Fruit fly (Drosophila melanogaster) whole organism: ENCODE measurements around the gene Kul.

ENCODE experiments used
- CG8478 ChIP-seq: fragments of >200 bp; optimal IDR thresholded peaks from 2 replicates; lab custom pipeline; 2018; ENCODE audit warnings: inconsistent platforms
- Dll ChIP-seq: fragments of >200 bp; optimal IDR thresholded peaks from 2 replicates; lab custom pipeline; 2017
- EcR ChIP-seq, 2 experiments: fragments of >200 bp; optimal IDR thresholded peaks; 2 replicates each; lab custom pipeline; 2017; ENCODE audit warnings: missing biosample characterization in 2 of 2, missing genetic modification characterization in 2 of 2, missing genetic modification reagents in 2 of 2
- pan ChIP-seq: fragments of >200 bp; optimal IDR thresholded peaks from 2 replicates; lab custom pipeline; 2017
- psq ChIP-seq: fragments of >200 bp; optimal IDR thresholded peaks from 2 replicates; lab custom pipeline; 2017
- usp ChIP-seq: fragments of >200 bp; optimal IDR thresholded peaks from 2 replicates; lab custom pipeline; 2017; ENCODE audit warnings: missing biosample characterization, missing genetic modification characterization, mixed read lengths

The Kul gene

DNA sequence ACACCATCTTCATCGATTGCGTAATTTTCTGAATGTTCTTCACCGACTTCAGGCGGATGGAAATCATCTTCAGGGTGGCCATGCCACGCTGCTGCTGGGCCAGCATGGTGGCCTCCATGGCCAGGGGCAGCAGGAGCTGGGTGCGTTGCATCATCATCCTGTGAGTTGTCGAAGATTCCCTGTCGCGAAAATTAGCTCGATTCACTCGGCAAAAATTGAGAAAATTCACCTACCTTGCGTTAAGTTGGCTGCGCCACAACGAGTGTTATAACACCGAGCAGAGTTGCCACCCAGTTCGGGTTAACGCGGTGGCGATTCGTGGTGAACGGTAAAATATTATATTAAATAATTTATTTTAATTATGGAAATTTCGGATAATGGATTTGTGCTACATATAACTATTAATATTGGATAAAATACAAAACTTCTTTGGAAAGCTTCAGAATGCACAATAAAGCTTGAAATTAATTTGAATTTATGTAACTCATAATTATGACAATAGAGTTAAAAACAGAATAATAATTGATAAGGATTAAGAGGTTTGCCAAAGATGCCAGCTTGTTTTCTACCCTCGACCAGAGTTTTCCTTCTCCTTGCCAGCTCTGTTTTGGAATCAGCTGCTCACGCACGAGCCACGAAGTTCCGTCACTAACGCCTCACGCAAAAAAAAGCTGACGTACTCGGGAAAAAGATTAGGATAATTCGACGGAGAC is 23.1 kb downstream of the Kul start, which contains the start of the genes ATPsyngamma and yata:
TSS of gene ATPsyngamma (minus strand) at position 573 of the 713 bp plus-strand sequence.
TSS of gene yata (plus strand) at position 629 of the 713 bp plus-strand sequence.
- TF ChIP-seq Dll (lab: Kevin White, UChicago) (no peak), usp (GFP tag; lab: Kevin White, UChicago) (no peak), CG8478 (lab: Kevin White, UChicago) (no peak), EcR (GFP tag; optimal IDR thresholded peaks at IDR 0.05; lab: Kevin White, UChicago) (no peak)

DNA sequence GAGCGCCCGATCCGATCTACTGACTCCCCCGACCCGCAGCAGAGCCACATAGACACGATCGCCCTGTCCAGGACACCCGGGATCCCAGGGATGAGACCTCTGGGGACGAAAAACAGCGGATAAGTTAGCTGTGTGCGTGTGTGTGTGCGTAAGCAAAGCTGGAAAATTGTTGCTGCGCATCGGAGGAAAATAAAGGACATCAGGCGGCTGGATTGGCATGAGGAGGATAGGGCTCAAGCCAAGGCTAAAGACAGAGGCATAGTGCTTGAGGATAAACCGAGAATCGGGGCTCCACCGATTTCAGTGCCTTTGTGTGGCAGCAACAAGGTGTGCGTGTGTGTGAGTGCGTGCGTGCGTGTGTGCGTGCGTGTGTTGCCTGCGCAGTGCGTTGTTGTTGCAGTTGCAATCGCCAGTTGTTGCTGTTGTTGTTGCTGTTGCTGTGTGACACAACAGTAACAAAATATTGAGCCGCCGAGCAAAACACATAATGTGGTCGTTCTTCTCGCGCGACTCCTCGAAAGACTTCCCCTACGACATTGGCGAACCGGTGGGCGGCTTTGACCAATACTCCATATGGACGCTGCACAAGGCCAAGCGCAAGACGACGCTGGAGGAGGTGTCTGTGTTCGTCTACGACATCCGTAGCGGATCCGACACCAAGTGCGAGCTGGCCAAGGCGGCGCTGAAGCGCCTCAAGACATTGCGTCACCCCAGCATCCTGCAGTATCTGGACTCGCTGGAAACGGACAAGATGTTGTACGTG is 23.9 kb downstream of the Kul start:
- no peak for TF ChIP-seq CG8478 (lab: Kevin White, UChicago)
- no peak for TF ChIP-seq EcR (GFP tag; optimal IDR thresholded peaks at IDR 0.05; lab: Kevin White, UChicago)
- TF ChIP-seq Dll (lab: Kevin White, UChicago) = no peak
- no peak for TF ChIP-seq usp (GFP tag; lab: Kevin White, UChicago)
- no peak for TF ChIP-seq pan (lab: Kevin White, UChicago)
- TF ChIP-seq psq = no peak

DNA sequence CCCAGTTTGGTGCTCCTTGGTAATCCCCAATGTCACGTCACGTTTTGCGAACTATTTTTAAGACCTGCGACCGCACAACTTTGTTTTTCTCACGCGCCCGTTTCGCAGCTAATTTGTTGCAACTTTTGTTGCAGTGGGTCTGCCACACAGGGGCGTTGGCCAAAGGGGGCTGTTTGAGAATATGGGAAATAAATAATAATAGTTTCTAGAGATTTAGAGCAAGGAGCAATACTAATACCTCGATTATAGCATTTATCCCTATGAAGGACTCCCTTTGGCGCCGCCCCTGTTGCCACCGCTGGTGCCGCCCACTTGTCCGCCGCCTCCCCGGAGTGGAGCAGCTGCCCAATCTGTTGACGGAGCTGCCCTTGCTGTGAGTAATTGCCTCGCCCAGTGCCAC is 29.6 kb downstream of the Kul start:
- TF ChIP-seq usp (GFP tag; lab: Kevin White, UChicago) = no peak
- TF ChIP-seq Dll (lab: Kevin White, UChicago) = no peak
- TF ChIP-seq CG8478 (lab: Kevin White, UChicago) = no peak
- no peak for TF ChIP-seq EcR (GFP tag; optimal IDR thresholded peaks at IDR 0.05; lab: Kevin White, UChicago)
- no peak for TF ChIP-seq psq
- TF ChIP-seq pan (lab: Kevin White, UChicago) = no peak

DNA sequence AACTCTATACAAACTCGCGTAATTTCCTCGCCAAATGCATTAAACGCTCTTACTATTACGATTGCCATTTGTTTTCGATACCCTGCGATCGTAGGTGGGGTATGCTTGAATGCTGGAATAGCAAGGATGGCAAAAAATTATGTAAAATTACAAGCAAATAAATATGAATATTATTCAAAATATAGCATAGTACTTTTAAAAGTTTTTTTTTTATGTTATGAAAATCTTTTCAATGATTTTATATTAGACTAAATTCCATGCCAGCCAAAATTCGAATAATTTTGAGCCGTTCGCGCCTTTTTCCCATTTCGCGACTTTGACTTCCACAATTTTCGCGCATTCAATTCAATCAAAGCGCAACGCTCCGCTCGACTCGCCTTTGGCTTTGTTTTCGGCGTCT is 30.5 kb downstream of the Kul start:
- TF ChIP-seq Dll (lab: Kevin White, UChicago) = no peak
- TF ChIP-seq pan (lab: Kevin White, UChicago) = no peak
- TF ChIP-seq CG8478 (lab: Kevin White, UChicago) = no peak
- TF ChIP-seq usp (GFP tag; lab: Kevin White, UChicago) = no peak
- no peak for TF ChIP-seq EcR (GFP tag; optimal IDR thresholded peaks at IDR 0.05; lab: Kevin White, UChicago)
- TF ChIP-seq psq = no peak

DNA sequence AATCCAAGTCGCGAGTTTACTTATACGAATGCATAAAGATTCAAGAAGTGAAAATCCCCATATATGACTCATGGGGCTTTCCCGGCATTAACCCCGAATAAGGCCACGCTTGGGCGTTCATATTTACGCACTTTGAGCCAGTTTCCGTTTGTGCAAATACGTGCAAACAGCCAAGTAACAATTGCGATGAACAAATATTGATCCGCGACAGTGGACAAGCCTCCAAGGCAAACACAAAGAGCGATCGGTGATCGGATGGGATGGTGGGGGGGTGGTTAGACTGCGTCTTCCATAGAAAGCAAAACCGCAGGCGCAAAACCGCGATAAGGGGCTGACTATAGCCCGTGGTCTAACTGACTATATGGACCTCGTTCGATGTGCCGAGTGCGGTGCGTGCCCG is 31.6 kb downstream of the Kul start:
- TF ChIP-seq usp (GFP tag; lab: Kevin White, UChicago) = no peak
- no peak for TF ChIP-seq CG8478 (lab: Kevin White, UChicago)
- TF ChIP-seq Dll (lab: Kevin White, UChicago) = no peak
- TF ChIP-seq EcR (GFP tag; optimal IDR thresholded peaks at IDR 0.05; lab: Kevin White, UChicago) = no peak
- TF ChIP-seq pan (lab: Kevin White, UChicago) = no peak
- TF ChIP-seq psq = no peak

DNA sequence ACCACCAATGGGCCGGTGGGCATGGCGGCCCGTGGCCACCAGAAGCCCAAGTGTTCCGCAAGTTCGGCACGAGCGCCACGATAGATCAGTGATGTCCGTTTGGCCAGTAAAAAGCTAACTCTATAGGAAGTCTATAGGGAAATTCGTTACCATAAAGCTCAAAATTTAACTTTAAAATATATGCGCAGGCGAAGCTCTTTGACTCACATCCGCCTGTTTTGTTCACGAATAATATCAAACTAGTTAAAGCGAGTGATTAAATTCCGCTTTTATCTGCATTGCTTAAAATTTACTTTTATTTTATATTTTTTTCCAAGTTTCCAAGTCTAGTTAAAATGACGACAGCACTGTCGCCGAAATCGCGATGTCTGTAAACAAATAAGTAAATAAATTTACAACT is 32.1 kb downstream of the Kul start:
- TF ChIP-seq pan (lab: Kevin White, UChicago) = no peak
- no peak for TF ChIP-seq usp (GFP tag; lab: Kevin White, UChicago)
- no peak for TF ChIP-seq EcR (GFP tag; optimal IDR thresholded peaks at IDR 0.05; lab: Kevin White, UChicago)
- no peak for TF ChIP-seq CG8478 (lab: Kevin White, UChicago)

- TF ChIP-seq EcR (GFP tag; optimal IDR thresholded peaks at IDR 0.05; lab: Kevin White, UChicago) (no peak), CG8478 (lab: Kevin White, UChicago) (no peak), usp (GFP tag; lab: Kevin White, UChicago) (no peak), Dll (lab: Kevin White, UChicago) (no peak), psq (no peak), pan (lab: Kevin White, UChicago) (no peak)
Measured at dm6 chr3R:29758129-29758733, 32.6 kb downstream of the Kul start.

DNA sequence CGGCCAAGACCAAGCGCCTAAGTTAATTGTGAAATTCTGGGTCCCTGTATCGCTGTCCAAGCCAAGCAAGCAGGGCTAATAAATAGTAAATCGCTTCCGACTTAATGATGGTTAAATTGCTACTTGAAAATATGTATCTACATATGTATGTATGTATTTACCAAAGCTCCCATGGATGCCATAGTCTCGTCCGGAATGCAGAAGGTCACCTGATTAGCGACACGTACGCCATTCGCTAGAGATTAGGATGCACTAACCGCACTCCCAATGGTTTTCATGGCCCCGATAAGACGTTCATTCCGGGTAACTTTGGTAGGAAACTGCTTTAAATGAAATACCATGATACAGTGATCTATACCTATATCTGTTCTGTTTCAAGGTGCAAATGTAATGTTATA is 33.1 kb downstream of the Kul start:
- no peak for TF ChIP-seq CG8478 (lab: Kevin White, UChicago)
- TF ChIP-seq usp (GFP tag; lab: Kevin White, UChicago) = no peak
- TF ChIP-seq psq = no peak
- TF ChIP-seq EcR (GFP tag; optimal IDR thresholded peaks at IDR 0.05; lab: Kevin White, UChicago) = no peak
- TF ChIP-seq pan (lab: Kevin White, UChicago) = no peak
- TF ChIP-seq Dll (lab: Kevin White, UChicago) = no peak

DNA sequence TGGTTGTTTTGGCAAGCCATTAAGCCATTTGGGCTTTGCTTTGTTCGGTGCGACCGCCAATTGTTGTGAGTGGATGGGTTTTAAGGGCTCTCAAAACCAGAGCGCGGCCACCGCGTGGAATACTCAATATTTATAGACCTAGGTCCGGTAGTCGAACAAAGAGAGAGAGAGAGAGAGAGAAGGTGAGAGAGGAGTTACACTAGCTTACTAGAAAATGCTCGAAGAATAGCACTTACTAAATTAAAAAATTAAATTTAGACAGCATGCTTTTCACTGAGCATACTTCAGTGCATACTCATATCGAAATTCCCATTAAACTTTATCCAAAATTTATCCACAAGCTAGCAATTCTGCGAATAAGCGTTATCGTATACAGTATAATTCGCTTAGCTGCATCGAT is 34.4 kb downstream of the Kul start:
- TF ChIP-seq usp (GFP tag; lab: Kevin White, UChicago) (no peak), pan (lab: Kevin White, UChicago) (no peak)

dm6 chr3R:29761569-29761968 is 35.9 kb downstream of the Kul start:
- TF ChIP-seq EcR (GFP tag; optimal IDR thresholded peaks at IDR 0.05; lab: Kevin White, UChicago) (no peak), pan (lab: Kevin White, UChicago) (no peak), CG8478 (lab: Kevin White, UChicago) (no peak), Dll (lab: Kevin White, UChicago) (no peak), psq (no peak), usp (GFP tag; lab: Kevin White, UChicago) (no peak)

DNA sequence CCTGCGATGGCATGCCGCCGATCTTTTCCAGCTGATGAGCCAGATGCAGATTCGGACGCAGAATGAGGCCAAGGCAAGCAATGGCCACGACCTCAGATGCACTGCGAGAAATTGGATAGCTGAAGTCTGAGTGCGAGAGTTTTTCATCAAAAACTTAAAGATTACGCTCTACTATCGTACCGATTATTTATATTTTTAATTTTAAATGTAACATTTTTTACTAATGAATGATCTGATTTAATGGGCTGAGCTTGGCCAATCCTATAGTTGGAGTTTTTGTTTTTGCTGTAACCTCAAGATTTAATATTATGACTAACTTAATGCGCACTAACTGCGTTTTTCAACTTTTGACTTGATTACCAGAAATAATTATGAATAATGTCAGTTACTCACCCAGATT is 36.7 kb downstream of the Kul start:
- TF ChIP-seq psq (no peak), pan (lab: Kevin White, UChicago) (no peak), Dll (lab: Kevin White, UChicago) (no peak), CG8478 (lab: Kevin White, UChicago) (no peak), usp (GFP tag; lab: Kevin White, UChicago) (no peak), EcR (GFP tag; optimal IDR thresholded peaks at IDR 0.05; lab: Kevin White, UChicago) (no peak)
